Worm (Caenorhabditis elegans) whole organism, early embryonic: ENCODE data around the gene Y69A2AR.32.

Source experiments
- B0310.2 ChIP-seq: sonication (generic microtip); optimal IDR thresholded peaks from 2 replicates; lab custom pipeline; 2016; ENCODE audit warnings: mild to moderate bottlenecking, missing genetic modification characterization, missing compliant biosample characterization
- aly-1 ChIP-seq: sonication (generic microtip); optimal IDR thresholded peaks from 2 replicates; lab custom pipeline; 2016; ENCODE audit warnings: missing genetic modification characterization, missing compliant biosample characterization
- ama-1 ChIP-seq: fragments of 150-350 bp; optimal IDR thresholded peaks from 2 replicates; lab custom pipeline; 2014
- ceh-36 ChIP-seq: sonication (generic microtip); optimal IDR thresholded peaks from 2 replicates; lab custom pipeline; 2016; ENCODE audit warnings: missing genetic modification characterization, inconsistent platforms, missing compliant biosample characterization
- ets-7 ChIP-seq: sonication (generic microtip); optimal IDR thresholded peaks from 2 replicates; lab custom pipeline; 2016; ENCODE audit warnings: missing genotype, missing genetic modification characterization, missing compliant biosample characterization
- flt-1 ChIP-seq: fragments of 200-800 bp; sonication (Bioruptor generic); IDR thresholded peaks from 2 replicates; pipeline ENCODE4 v1.3.6; 2022; ENCODE audit warnings: missing genetic modification characterization, missing compliant biosample characterization
- hnd-1 ChIP-seq: sonication (generic microtip); optimal IDR thresholded peaks from 2 replicates; lab custom pipeline; 2016; ENCODE audit warnings: missing genetic modification characterization, missing compliant biosample characterization
- pes-1 ChIP-seq: fragments of 200-800 bp; sonication (Bioruptor generic); IDR thresholded peaks from 2 replicates; pipeline ENCODE4 v1.3.6; 2022; ENCODE audit warnings: missing genetic modification reagents, missing genetic modification characterization, missing compliant biosample characterization
- scrt-1 ChIP-seq: fragments of 200-800 bp; sonication (Bioruptor generic); IDR thresholded peaks from 2 replicates; pipeline ENCODE4 v1.3.6; 2022; ENCODE audit warnings: missing genetic modification characterization, missing compliant biosample characterization
- sea-1 ChIP-seq: fragments of 200-800 bp; sonication (Bioruptor generic); conservative IDR thresholded peaks from 2 replicates; pipeline ENCODE4 v1.3.6; 2022; ENCODE audit warnings: missing genetic modification characterization, missing compliant biosample characterization
- tra-4 ChIP-seq: sonication (generic microtip); optimal IDR thresholded peaks from 2 replicates; lab custom pipeline; 2017; ENCODE audit warnings: missing genetic modification characterization, missing compliant biosample characterization

- no peak for TF ChIP-seq scrt-1 (GFP tag; lab: Robert Waterston, UW)
- TF ChIP-seq ama-1, result no peak
- no peak for TF ChIP-seq sea-1 (GFP tag; lab: Robert Waterston, UW)
- TF ChIP-seq flt-1, result no peak
- no peak for TF ChIP-seq ceh-36 (tag; lab: Kevin White, UChicago)
- no peak for TF ChIP-seq hnd-1 (tag; lab: Kevin White, UChicago)
- TF ChIP-seq B0310.2 (tag; lab: Kevin White, UChicago), result no peak
- no peak for TF ChIP-seq ets-7 (tag; lab: Kevin White, UChicago)
- no peak for TF ChIP-seq aly-1 (tag; lab: Kevin White, UChicago)
- peak; percentile 16; the same call in 1 of the 2 replicates for TF ChIP-seq pes-1 (GFP tag; lab: Robert Waterston, UW)
- no peak for TF ChIP-seq tra-4 (tag; lab: Kevin White, UChicago)
Measured at ce11 chrIV:2656400-2657139, 46.3 kb downstream of the Y69A2AR.32 start.
